Worm (Caenorhabditis elegans) whole organism, L4/young adult: ENCODE measurements around the gene T28A11.17.

Experiments used
- dao-5 ChIP-seq: sonication (generic microtip); optimal IDR thresholded peaks from 2 replicates; lab custom pipeline; 2016; ENCODE audit warnings: missing genotype, missing genetic modification characterization, moderate library complexity, missing compliant biosample characterization
- him-1 ChIP-seq: sonication (generic microtip); optimal IDR thresholded peaks from 2 replicates; lab custom pipeline; 2016; ENCODE audit warnings: missing genotype, missing genetic modification reagents, missing genetic modification characterization, missing compliant biosample characterization

DNA sequence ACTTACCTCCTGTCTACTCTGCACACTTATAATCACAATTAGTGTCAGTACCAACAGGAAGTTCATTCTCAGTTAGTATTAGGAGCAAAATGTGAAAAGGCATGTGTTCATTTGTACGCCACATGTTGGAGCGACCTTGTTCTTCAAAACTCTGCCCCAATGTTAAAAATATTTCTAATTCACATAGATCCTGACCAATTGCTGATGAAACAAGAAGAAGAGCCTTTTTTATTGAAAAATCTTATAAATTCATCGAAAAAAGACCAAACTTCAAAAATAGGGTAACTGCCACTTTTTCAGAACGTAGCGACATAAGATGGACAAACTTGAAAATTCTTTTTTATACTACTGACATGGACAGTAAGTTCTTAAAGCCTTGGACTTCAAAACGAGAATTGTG, at the start of gene T28A11.17:
- TF ChIP-seq dao-5 (tag; lab: Kevin White, UChicago): no peak
- TF ChIP-seq him-1 (tag; lab: Kevin White, UChicago): no peak
